Worm (Caenorhabditis elegans): ENCODE measurements around the gene W04G3.5.

ce11 chrX:11125520-11125919 lies 52.1 kb downstream of the W04G3.5 start, which contains the start of gene alr-1:
- TF ChIP-seq pha-4 (tag; optimal IDR thresholded peaks at IDR 0.05) (no peak), lin-39 (tag; optimal IDR thresholded peaks at IDR 0.05) (no peak), pqm-1 (tag; optimal IDR thresholded peaks at IDR 0.05) (no peak)
